Worm (Caenorhabditis elegans): ENCODE data around the gene lin-52.

- TF ChIP-seq unc-130 (tag; optimal IDR thresholded peaks at IDR 0.05) (no peak), ceh-82 (tag; optimal IDR thresholded peaks at IDR 0.05) (peak in 1 of 3 experiments; percentile 36), nhr-237 (tag; optimal IDR thresholded peaks at IDR 0.05) (no peak)
These were observed 23.5 kb upstream of the lin-52 start, which contains the start of gene mrpl-36 for ce11 chrIII:9848083-9848482.
